Worm (Caenorhabditis elegans): ENCODE results near the gene npp-16.

Gene npp-16

ce11 chrIII:11920187-11920785 is 4.6 kb downstream of the npp-16 start, which contains the start of the genes ccf-1 and trap-4:
TSS of gene ccf-1 (minus strand) at chrIII:11920237.
TSS of gene trap-4 (plus strand) at chrIII:11920735.
- peak; percentile 56 for TF ChIP-seq isw-1 (GFP tag; IDR thresholded peaks at IDR 0.05)
- peak; percentile 75 for TF ChIP-seq mep-1 (tag; optimal IDR thresholded peaks at IDR 0.05)
- TF ChIP-seq lin-15B (tag; optimal IDR thresholded peaks at IDR 0.05) = peak; percentile 16
- peak; percentile 47 for TF ChIP-seq rnt-1 (tag; optimal IDR thresholded peaks at IDR 0.05)
- peak; percentile 20 for TF ChIP-seq nhr-90 (tag; optimal IDR thresholded peaks at IDR 0.05; ENCODE audit: poor library complexity)
- peak in 2 of 3 experiments; percentile 22 to 58 for TF ChIP-seq ceh-82 (tag; optimal IDR thresholded peaks at IDR 0.05)
- no peak for TF ChIP-seq nhr-84 (tag; optimal IDR thresholded peaks at IDR 0.05)
- peak; percentile 58 for TF ChIP-seq nhr-71 (tag; optimal IDR thresholded peaks at IDR 0.05)
- TF ChIP-seq tbx-2 (tag; optimal IDR thresholded peaks at IDR 0.05) = peak; percentile 32
- TF ChIP-seq C16A3.4 (tag; optimal IDR thresholded peaks at IDR 0.05) = peak; percentile 48
- TF ChIP-seq jun-1 (tag; optimal IDR thresholded peaks at IDR 0.05) = peak; percentile 29
- TF ChIP-seq aly-2 (tag; optimal IDR thresholded peaks at IDR 0.05) = peak; percentile 7
- peak; percentile 42 for TF ChIP-seq nhr-77 (tag; optimal IDR thresholded peaks at IDR 0.05)
- peak; percentile 35 for TF ChIP-seq dsc-1 (tag; optimal IDR thresholded peaks at IDR 0.05)
- no peak for TF ChIP-seq mef-2 (tag; optimal IDR thresholded peaks at IDR 0.05)
- no peak for TF ChIP-seq zag-1 (tag; optimal IDR thresholded peaks at IDR 0.05)
- TF ChIP-seq mdl-1 (tag; optimal IDR thresholded peaks at IDR 0.05) = no peak
- peak; percentile 52 for TF ChIP-seq nhr-47 (tag; optimal IDR thresholded peaks at IDR 0.05)
- TF ChIP-seq elt-3 (tag; optimal IDR thresholded peaks at IDR 0.05) = peak in 2 of 6 experiments; percentile 26 to 48
- peak; percentile 66 for TF ChIP-seq blmp-1 (tag; optimal IDR thresholded peaks at IDR 0.05)
- TF ChIP-seq snpc-4 (tag; optimal IDR thresholded peaks at IDR 0.05) = peak; percentile 25
- peak; percentile 7 for TF ChIP-seq fkh-8 (tag; optimal IDR thresholded peaks at IDR 0.05)
- TF ChIP-seq swsn-7 (tag; optimal IDR thresholded peaks at IDR 0.05) = peak; percentile 6
- TF ChIP-seq dpl-1 (GFP tag; optimal IDR thresholded peaks at IDR 0.05) = peak; percentile 51 to 72 (median 65)
- TF ChIP-seq xbp-1 (tag; optimal IDR thresholded peaks at IDR 0.05) = peak; percentile 40
- TF ChIP-seq nhr-85 (tag) = peak; percentile 67
- TF ChIP-seq hlh-4 (tag; optimal IDR thresholded peaks at IDR 0.05) = no peak
- peak; percentile 13 for TF ChIP-seq unc-130 (tag; optimal IDR thresholded peaks at IDR 0.05)
- TF ChIP-seq fkh-4 (tag; optimal IDR thresholded peaks at IDR 0.05; ENCODE audit: borderline replicate concordance) = no peak
- no peak for TF ChIP-seq ceh-8 (GFP tag; optimal IDR thresholded peaks at IDR 0.05)
- TF ChIP-seq lin-35 (GFP tag; optimal IDR thresholded peaks at IDR 0.05) = peak; percentile 67 to 84
- peak; percentile 49 for TF ChIP-seq F16B12.6 (tag; optimal IDR thresholded peaks at IDR 0.05)
- TF ChIP-seq snu-23 (GFP tag; optimal IDR thresholded peaks at IDR 0.05) = peak; percentile 60
- TF ChIP-seq ztf-4 (tag; optimal IDR thresholded peaks at IDR 0.05) = peak; percentile 20
- TF ChIP-seq nhr-20 (tag; optimal IDR thresholded peaks at IDR 0.05) = peak; percentile 46
- peak; percentile 44 for TF ChIP-seq skn-1 (tag; optimal IDR thresholded peaks at IDR 0.05)
- peak; percentile 61 to 84 for TF ChIP-seq lsy-2 (tag; optimal IDR thresholded peaks at IDR 0.05)
- no peak for TF ChIP-seq irx-1 (tag; optimal IDR thresholded peaks at IDR 0.05)
- peak; percentile 67 to 76 for TF ChIP-seq efl-1 (optimal IDR thresholded peaks at IDR 0.05)
- peak; percentile 62 to 94 for TF ChIP-seq efl-1 (GFP tag; optimal IDR thresholded peaks at IDR 0.05 in 1 of 2)
- peak; percentile 55 for TF ChIP-seq lin-13 (GFP tag; optimal IDR thresholded peaks at IDR 0.05)

DNA sequence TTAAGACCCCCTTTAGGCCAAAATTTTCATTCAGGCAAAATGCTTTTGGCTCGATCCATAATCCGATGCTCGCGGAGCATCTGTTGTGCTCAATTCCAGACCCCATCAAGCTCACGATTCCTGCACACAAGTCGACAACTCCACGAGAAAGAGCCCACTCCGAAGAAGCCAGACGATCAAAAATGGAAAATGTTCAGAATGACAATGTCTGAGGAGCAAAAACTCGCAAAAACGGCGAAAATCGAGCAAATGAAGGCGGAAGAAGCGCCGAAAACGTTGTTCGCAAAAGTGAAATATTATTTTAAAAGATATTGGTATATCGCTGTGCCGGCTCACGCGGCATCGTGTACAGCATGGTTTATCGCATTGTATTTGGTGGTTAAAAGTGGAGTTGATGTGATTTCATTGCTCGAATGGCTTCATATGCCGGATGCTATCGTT is 6.0 kb downstream of the npp-16 start, which contains the start of gene Y56A3A.22:
Gene Y56A3A.22 (plus strand): TSS at position 35 of the 441 bp plus-strand sequence.
- peak; percentile 25 for TF ChIP-seq grh-1 (GFP tag; IDR thresholded peaks at IDR 0.05)
- TF ChIP-seq dpl-1 (GFP tag; optimal IDR thresholded peaks at IDR 0.05) = no peak
- TF ChIP-seq lir-3 (tag; optimal IDR thresholded peaks at IDR 0.05; ENCODE audit: poor library complexity) = no peak
- peak; percentile 43 for TF ChIP-seq hlh-17 (GFP tag; optimal IDR thresholded peaks at IDR 0.05; ENCODE audit: borderline replicate concordance)
- TF ChIP-seq fkh-4 (tag; optimal IDR thresholded peaks at IDR 0.05; ENCODE audit: borderline replicate concordance) = no peak
- no peak for TF ChIP-seq C16A3.4 (tag; optimal IDR thresholded peaks at IDR 0.05)
- peak in 1 of 2 experiments; percentile 7 for TF ChIP-seq lsy-2 (tag; optimal IDR thresholded peaks at IDR 0.05)
- TF ChIP-seq ceh-90 (tag; optimal IDR thresholded peaks at IDR 0.05) = no peak
- no peak for TF ChIP-seq hpl-2 (GFP tag; optimal IDR thresholded peaks at IDR 0.05)
- TF ChIP-seq tbx-2 (tag; optimal IDR thresholded peaks at IDR 0.05) = peak; percentile 7
- no peak for TF ChIP-seq xbp-1 (tag; optimal IDR thresholded peaks at IDR 0.05)
- peak; percentile 33 for TF ChIP-seq pax-3 (tag; optimal IDR thresholded peaks at IDR 0.05)
- TF ChIP-seq ztf-11 (tag; optimal IDR thresholded peaks at IDR 0.05) = no peak
- no peak for TF ChIP-seq snpc-4 (tag; optimal IDR thresholded peaks at IDR 0.05)
- TF ChIP-seq lin-15B (tag; optimal IDR thresholded peaks at IDR 0.05) = no peak
- TF ChIP-seq elt-3 (tag; optimal IDR thresholded peaks at IDR 0.05) = no peak
- TF ChIP-seq Y116A8C.19 (tag; optimal IDR thresholded peaks at IDR 0.05; ENCODE audit: borderline replicate concordance) = no peak
- TF ChIP-seq nhr-76 (tag; optimal IDR thresholded peaks at IDR 0.05) = no peak
- TF ChIP-seq tlp-1 (tag; optimal IDR thresholded peaks at IDR 0.05) = no peak
- TF ChIP-seq lin-14 (GFP tag; optimal IDR thresholded peaks at IDR 0.05) = no peak

All from whole organism, L1 larva.